Fruit fly (Drosophila melanogaster): ENCODE measurements around the gene CG6398.

DNA sequence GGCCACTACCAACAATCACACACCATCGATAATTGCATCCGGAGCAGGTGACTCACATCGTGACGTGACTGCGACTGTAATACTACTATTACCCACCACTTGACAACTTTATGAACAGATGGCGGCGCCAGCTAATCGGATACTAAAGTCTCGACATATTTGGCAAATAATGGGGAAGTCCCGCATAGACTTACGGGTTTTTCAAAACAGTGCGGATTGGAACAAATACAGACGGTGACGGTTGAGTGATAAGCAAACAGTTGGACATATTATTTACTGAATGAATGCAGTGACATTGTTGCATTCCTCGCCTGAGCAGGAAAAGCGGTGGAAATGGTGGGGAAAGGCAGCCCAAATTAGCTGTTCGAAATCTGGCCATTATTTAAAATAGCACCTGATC is 45.9 kb downstream of the CG6398 start:
- TF ChIP-seq CTCF (optimal IDR thresholded peaks at IDR 0.05) (no peak), CG8478 (optimal IDR thresholded peaks at IDR 0.05) (no peak)
